Fruit fly (Drosophila melanogaster) whole organism, prepupa: ENCODE measurements around the gene CG42238.

Experiments
- Blimp-1 ChIP-seq: fragments of 200-800 bp; sonication (Bioruptor generic); optimal IDR thresholded peaks from 3 replicates; lab custom pipeline; 2017; ENCODE audit warnings: missing biosample characterization, missing genetic modification characterization, mild to moderate bottlenecking, moderate library complexity, missing genetic modification reagents
- CG10669 ChIP-seq: fragments of 200-800 bp; sonication (Bioruptor generic); optimal IDR thresholded peaks from 3 replicates; lab custom pipeline; 2018; ENCODE audit warnings: missing biosample characterization, mild to moderate bottlenecking, missing genetic modification characterization, moderate library complexity
- CG11294 ChIP-seq: fragments of 200-800 bp; sonication (Bioruptor generic); IDR thresholded peaks from 2 replicates; pipeline ENCODE4 v1.3.6; 2022; ENCODE audit warnings: missing biosample characterization, missing genetic modification characterization
- CG11902 ChIP-seq: fragments of 200-800 bp; sonication (Bioruptor generic); optimal IDR thresholded peaks from 3 replicates; lab custom pipeline; 2016; ENCODE audit warnings: missing biosample characterization, missing genetic modification characterization
- CG1621 ChIP-seq: fragments of 200-800 bp; sonication (Bioruptor generic); optimal IDR thresholded peaks from 3 replicates; lab custom pipeline; 2018; ENCODE audit warnings: missing biosample characterization, mild to moderate bottlenecking, missing genetic modification characterization
- CG16779 ChIP-seq: fragments of 200-800 bp; sonication (Bioruptor generic); optimal IDR thresholded peaks from 3 replicates; lab custom pipeline; 2017; ENCODE audit warnings: missing biosample characterization, mild to moderate bottlenecking, missing genetic modification characterization
- CG3032 ChIP-seq: fragments of 200-800 bp; optimal IDR thresholded peaks from 2 replicates; lab custom pipeline; 2019; ENCODE audit warnings: missing biosample characterization, mild to moderate bottlenecking, missing genetic modification characterization, moderate library complexity
- CG31627 ChIP-seq: fragments of 200-800 bp; sonication (Bioruptor generic); optimal IDR thresholded peaks from 3 replicates; lab custom pipeline; 2016; ENCODE audit warnings: missing biosample characterization, missing genetic modification characterization
- CG32006 ChIP-seq: fragments of 200-800 bp; sonication (Bioruptor generic); optimal IDR thresholded peaks from 3 replicates; lab custom pipeline; 2017; ENCODE audit warnings: missing biosample characterization, mild to moderate bottlenecking, missing genetic modification characterization
- CG34406 ChIP-seq: fragments of 200-800 bp; sonication (Bioruptor generic); optimal IDR thresholded peaks from 3 replicates; lab custom pipeline; 2016; ENCODE audit warnings: missing biosample characterization, missing genetic modification characterization
- CG6163 ChIP-seq: fragments of 200-800 bp; sonication (Bioruptor generic); IDR thresholded peaks from 3 replicates; pipeline ENCODE4 v1.3.6; 2022; ENCODE audit warnings: missing biosample characterization, missing genetic modification characterization
- CG6792 ChIP-seq: fragments of 200-800 bp; sonication (Bioruptor generic); optimal IDR thresholded peaks from 3 replicates; lab custom pipeline; 2016; ENCODE audit warnings: missing biosample characterization, missing genetic modification characterization
- CG6808 ChIP-seq: fragments of 200-800 bp; sonication (Bioruptor generic); optimal IDR thresholded peaks from 3 replicates; lab custom pipeline; 2017; ENCODE audit warnings: missing biosample characterization, missing genetic modification characterization, mild to moderate bottlenecking, moderate library complexity, missing genetic modification reagents
- CG7368 ChIP-seq: fragments of 200-800 bp; sonication (Bioruptor generic); optimal IDR thresholded peaks from 3 replicates; lab custom pipeline; 2016; ENCODE audit warnings: missing biosample characterization, missing genetic modification characterization
- CG8319 ChIP-seq: fragments of 200-800 bp; sonication (Bioruptor generic); optimal IDR thresholded peaks from 3 replicates; lab custom pipeline; 2016; ENCODE audit warnings: missing biosample characterization, missing genetic modification characterization
- CG8632 ChIP-seq: fragments of 200-800 bp; sonication (Bioruptor generic); optimal IDR thresholded peaks from 3 replicates; lab custom pipeline; 2016; ENCODE audit warnings: missing biosample characterization, missing genetic modification characterization
- CG9139 ChIP-seq: fragments of 200-800 bp; sonication (Bioruptor generic); optimal IDR thresholded peaks from 3 replicates; lab custom pipeline; 2017; ENCODE audit warnings: missing biosample characterization, mild to moderate bottlenecking, missing genetic modification characterization
- Eip75B ChIP-seq: fragments of 200-800 bp; sonication (Bioruptor generic); optimal IDR thresholded peaks from 3 replicates; lab custom pipeline; 2016; ENCODE audit warnings: missing biosample characterization, missing genetic modification characterization
- Eip93F ChIP-seq: fragments of 200-800 bp; sonication (Bioruptor generic); optimal IDR thresholded peaks from 2 replicates; lab custom pipeline; 2016; ENCODE audit warnings: missing biosample characterization, mild to moderate bottlenecking, missing genetic modification characterization
- Ets96B ChIP-seq: fragments of 200-800 bp; optimal IDR thresholded peaks from 2 replicates; lab custom pipeline; 2019; ENCODE audit warnings: missing biosample characterization, mild to moderate bottlenecking, missing genetic modification characterization, moderate library complexity
- Gug ChIP-seq: fragments of 200-800 bp; sonication (Bioruptor generic); IDR thresholded peaks from 2 replicates; pipeline ENCODE4 v1.3.6; 2022; ENCODE audit warnings: missing biosample characterization, missing genetic modification characterization
- Hr39 ChIP-seq: fragments of 200-800 bp; sonication (Bioruptor generic); optimal IDR thresholded peaks from 2 replicates; lab custom pipeline; 2016; ENCODE audit warnings: missing biosample characterization, missing genetic modification characterization
- Hr4 ChIP-seq: fragments of 200-800 bp; sonication (Bioruptor generic); optimal IDR thresholded peaks from 3 replicates; lab custom pipeline; 2016; ENCODE audit warnings: missing biosample characterization, missing genetic modification characterization
- Lpt ChIP-seq: fragments of 200-800 bp; sonication (Bioruptor generic); optimal IDR thresholded peaks from 3 replicates; lab custom pipeline; 2016; ENCODE audit warnings: missing biosample characterization, missing genetic modification characterization
- Met ChIP-seq: fragments of 200-800 bp; sonication (Bioruptor generic); optimal IDR thresholded peaks from 3 replicates; lab custom pipeline; 2016; ENCODE audit warnings: missing biosample characterization, missing genetic modification characterization
- OdsH ChIP-seq: fragments of 200-800 bp; sonication (Bioruptor generic); optimal IDR thresholded peaks from 3 replicates; lab custom pipeline; 2016; ENCODE audit warnings: missing biosample characterization, missing genetic modification characterization
- Smox ChIP-seq: fragments of 200-800 bp; sonication (Bioruptor generic); optimal IDR thresholded peaks from 3 replicates; lab custom pipeline; 2016; ENCODE audit warnings: missing biosample characterization, missing genetic modification characterization
- achi ChIP-seq: fragments of 200-800 bp; sonication (Bioruptor generic); optimal IDR thresholded peaks from 3 replicates; lab custom pipeline; 2016; ENCODE audit warnings: missing biosample characterization, missing genetic modification characterization
- acj6 ChIP-seq: fragments of 200-800 bp; sonication (Bioruptor generic); optimal IDR thresholded peaks from 3 replicates; lab custom pipeline; 2016; ENCODE audit warnings: missing biosample characterization, missing genetic modification characterization
- dac ChIP-seq: fragments of 200-800 bp; sonication (Bioruptor generic); optimal IDR thresholded peaks from 2 replicates; lab custom pipeline; 2017; ENCODE audit warnings: missing biosample characterization, mild to moderate bottlenecking, missing genetic modification characterization
- dsx ChIP-seq: fragments of 200-800 bp; optimal IDR thresholded peaks from 3 replicates; lab custom pipeline; 2019; ENCODE audit warnings: missing biosample characterization, mild to moderate bottlenecking, missing genetic modification characterization, moderate library complexity; ENCODE audit not compliant: poor library complexity, severe bottlenecking
- eg ChIP-seq: fragments of 200-800 bp; sonication (Bioruptor generic); IDR thresholded peaks from 3 replicates; pipeline ENCODE4 v1.3.6; 2022; ENCODE audit warnings: missing biosample characterization, missing genetic modification characterization
- fd59A ChIP-seq: fragments of 200-800 bp; sonication (Bioruptor generic); optimal IDR thresholded peaks from 2 replicates; lab custom pipeline; 2017; ENCODE audit warnings: missing biosample characterization, mild to moderate bottlenecking, missing genetic modification characterization, missing genetic modification reagents
- fkh ChIP-seq: fragments of 200-800 bp; sonication (Bioruptor generic); optimal IDR thresholded peaks from 3 replicates; lab custom pipeline; 2017; ENCODE audit warnings: missing biosample characterization, mild to moderate bottlenecking, missing genetic modification characterization, moderate library complexity
- lz ChIP-seq: fragments of 200-800 bp; sonication (Bioruptor generic); optimal IDR thresholded peaks from 3 replicates; lab custom pipeline; 2016; ENCODE audit warnings: missing biosample characterization, missing genetic modification characterization
- net ChIP-seq: fragments of 200-800 bp; sonication (Bioruptor generic); optimal IDR thresholded peaks from 3 replicates; lab custom pipeline; 2016; ENCODE audit warnings: missing biosample characterization, missing genetic modification characterization
- pdm3 ChIP-seq: fragments of 200-800 bp; sonication (Bioruptor generic); optimal IDR thresholded peaks from 3 replicates; lab custom pipeline; 2016; ENCODE audit warnings: missing biosample characterization, missing genetic modification characterization
- salr ChIP-seq, 2 experiments: fragments of 200-800 bp; sonication (Bioruptor generic); optimal IDR thresholded peaks; 3 replicates each; lab custom pipeline; 2016 to 2018; ENCODE audit warnings: missing biosample characterization in 2 of 2, missing genetic modification characterization in 2 of 2, mild to moderate bottlenecking in 1 of 2
- spab ChIP-seq: fragments of 200-800 bp; sonication (Bioruptor generic); optimal IDR thresholded peaks from 2 replicates; lab custom pipeline; 2017; ENCODE audit warnings: missing biosample characterization, mild to moderate bottlenecking, missing genetic modification characterization, missing genetic modification reagents
- ss ChIP-seq, 2 experiments: fragments of 200-800 bp; sonication (Bioruptor generic); optimal IDR thresholded peaks; 2 replicates in 1 of 2; 3 replicates in 1 of 2; lab custom pipeline; 2017 to 2018; ENCODE audit warnings: mild to moderate bottlenecking in 2 of 2, missing biosample characterization in 2 of 2, missing genetic modification characterization in 2 of 2, moderate library complexity in 1 of 2
- svp ChIP-seq: fragments of 200-800 bp; sonication (Bioruptor generic); peaks from one replicate; lab custom pipeline; 2016; ENCODE audit warnings: missing biosample characterization, missing genetic modification characterization
- topi ChIP-seq: fragments of 200-800 bp; sonication (Bioruptor generic); optimal IDR thresholded peaks from 3 replicates; lab custom pipeline; 2016; ENCODE audit warnings: missing biosample characterization, missing genetic modification characterization
- vri ChIP-seq: fragments of 200-800 bp; sonication (Bioruptor generic); optimal IDR thresholded peaks from 3 replicates; lab custom pipeline; 2016; ENCODE audit warnings: missing biosample characterization, mild to moderate bottlenecking, missing genetic modification characterization

The CG42238 gene

dm6 chr2L:20987438-20987837, 64.5 kb downstream of the CG42238 start (continued):
- peak; percentile 61 for TF ChIP-seq CG16779 (tag; lab: Kevin White, UChicago)
- TF ChIP-seq achi (GFP tag; lab: Kevin White, UChicago): peak; percentile 82
- TF ChIP-seq spab (GFP tag; lab: Kevin White, UChicago): peak; percentile 82
- peak; percentile 84 for TF ChIP-seq CG10669 (GFP tag; lab: Kevin White, UChicago)
- peak; percentile 73 for TF ChIP-seq CG8632
- TF ChIP-seq dac (GFP tag; lab: Kevin White, UChicago): peak; percentile 53
- TF ChIP-seq acj6 (GFP tag; lab: Kevin White, UChicago): peak; percentile 82
- peak; percentile 76 for TF ChIP-seq CG34406
- peak; percentile 85 for TF ChIP-seq CG31627 (GFP tag; lab: Kevin White, UChicago)
- peak; percentile 80 for TF ChIP-seq Ets96B (tag; lab: Kevin White, UChicago)
- TF ChIP-seq salr (GFP tag; optimal IDR thresholded peaks at IDR 0.05; lab: Kevin White, UChicago): peak; percentile 72 to 82
- TF ChIP-seq vri (GFP tag; lab: Kevin White, UChicago): peak; percentile 26
- TF ChIP-seq fkh (GFP tag; lab: Kevin White, UChicago): peak; percentile 48
- TF ChIP-seq svp (GFP tag; lab: Kevin White, UChicago): peak; percentile 92
- peak; percentile 79; the same call in 2 of the 3 replicates for TF ChIP-seq eg (GFP tag; lab: Robert Waterston, UW)
- peak; percentile 66 for TF ChIP-seq Lpt (GFP tag; lab: Kevin White, UChicago)

dm6 chr2L:20982242-20982641, 69.7 kb downstream of the CG42238 start:
- no peak for TF ChIP-seq OdsH (GFP tag; lab: Kevin White, UChicago)
- TF ChIP-seq, all 60 proteins: peak for 0

- TF ChIP-seq vri (GFP tag; lab: Kevin White, UChicago) (peak; percentile 8), CG8319 (GFP tag; lab: Kevin White, UChicago) (no peak)
Measured at dm6 chr2L:20975594-20975993, 76.4 kb downstream of the CG42238 start.

dm6 chr2L:20974037-20974646, 77.8 kb downstream of the CG42238 start:
- TF ChIP-seq CG3032 (tag; lab: Kevin White, UChicago) (peak; percentile 65), fkh (GFP tag; lab: Kevin White, UChicago) (no peak), Met (GFP tag; lab: Kevin White, UChicago) (peak; percentile 18), acj6 (GFP tag; lab: Kevin White, UChicago) (peak; percentile 70), ss (GFP tag; optimal IDR thresholded peaks at IDR 0.05; lab: Kevin White, UChicago) (peak; percentile 40 to 47), Hr4 (GFP tag; lab: Kevin White, UChicago) (peak; percentile 61), Gug (GFP tag; lab: Robert Waterston, UW) (peak; percentile 41), CG8319 (GFP tag; lab: Kevin White, UChicago) (peak; percentile 31), Blimp-1 (GFP tag; lab: Kevin White, UChicago) (no peak), lz (peak; percentile 37), CG1621 (tag; lab: Kevin White, UChicago) (peak; percentile 73), Eip93F (GFP tag; lab: Kevin White, UChicago) (no peak), OdsH (GFP tag; lab: Kevin White, UChicago) (peak; percentile 71), CG7368 (peak; percentile 59), Eip75B (GFP tag; lab: Kevin White, UChicago) (peak; percentile 63), fd59A (GFP tag; lab: Kevin White, UChicago) (peak; percentile 70), CG11902 (GFP tag; lab: Kevin White, UChicago) (no peak), CG6163 (GFP tag; lab: Robert Waterston, UW) (peak; percentile 85), CG9139 (GFP tag; lab: Kevin White, UChicago) (peak; percentile 11), dsx (GFP tag; lab: Kevin White, UChicago) (peak; percentile 54), topi (GFP tag; lab: Kevin White, UChicago) (peak; percentile 23), CG32006 (GFP tag; lab: Kevin White, UChicago) (peak; percentile 77), Smox (GFP tag; lab: Kevin White, UChicago) (peak; percentile 9), CG11294 (peak; percentile 48; the same call in 1 of the 2 replicates), Lpt (GFP tag; lab: Kevin White, UChicago) (peak; percentile 33), CG16779 (tag; lab: Kevin White, UChicago) (peak; percentile 62), CG6792 (GFP tag; lab: Kevin White, UChicago) (peak; percentile 51), CG6808 (GFP tag; lab: Kevin White, UChicago) (peak; percentile 61), dac (GFP tag; lab: Kevin White, UChicago) (peak; percentile 64), CG8632 (peak; percentile 21), Hr39 (GFP tag; lab: Kevin White, UChicago) (peak; percentile 28), net (GFP tag; lab: Kevin White, UChicago) (peak; percentile 49), achi (GFP tag; lab: Kevin White, UChicago) (peak; percentile 64), pdm3 (GFP tag; lab: Kevin White, UChicago) (peak; percentile 69)
